Fruit fly (Drosophila melanogaster) whole organism, embryonic: Measurements from ENCODE around the gene CG1764.

Source experiments
- BtbVII ChIP-seq: fragments of 200-800 bp; sonication (Bioruptor generic); optimal IDR thresholded peaks from 3 replicates; lab custom pipeline; 2017; ENCODE audit warnings: missing biosample characterization, mild to moderate bottlenecking, missing genetic modification characterization
- CG10431 ChIP-seq: fragments of 200-800 bp; sonication (Bioruptor generic); optimal IDR thresholded peaks from 3 replicates; lab custom pipeline; 2018; ENCODE audit warnings: missing biosample characterization, mild to moderate bottlenecking, missing genetic modification characterization
- CG10462 ChIP-seq: fragments of 200-800 bp; sonication (Bioruptor generic); optimal IDR thresholded peaks from 2 replicates; lab custom pipeline; 2016; ENCODE audit warnings: missing biosample characterization, missing genetic modification characterization
- CG11398 ChIP-seq: fragments of 200-800 bp; sonication (Bioruptor generic); optimal IDR thresholded peaks from 2 replicates; lab custom pipeline; 2016; ENCODE audit warnings: missing biosample characterization, missing genetic modification characterization
- CG11695 ChIP-seq: fragments of 200-800 bp; sonication (Bioruptor generic); IDR thresholded peaks from 3 replicates; pipeline ENCODE4 v1.3.6; 2022; ENCODE audit warnings: missing biosample characterization, missing genetic modification characterization
- CG12659 ChIP-seq: fragments of 200-800 bp; sonication (Bioruptor generic); optimal IDR thresholded peaks from 3 replicates; lab custom pipeline; 2017; ENCODE audit warnings: mild to moderate bottlenecking, missing biosample characterization, missing genetic modification reagents, missing genetic modification characterization
- CG13894 ChIP-seq: fragments of 200-800 bp; sonication (Bioruptor generic); optimal IDR thresholded peaks from 3 replicates; lab custom pipeline; 2018; ENCODE audit warnings: missing biosample characterization, mild to moderate bottlenecking, missing genetic modification characterization, moderate library complexity
- CG14710 ChIP-seq: fragments of 200-800 bp; sonication (Bioruptor generic); optimal IDR thresholded peaks from 3 replicates; lab custom pipeline; 2019; ENCODE audit warnings: missing biosample characterization, mild to moderate bottlenecking, missing genetic modification characterization, moderate library complexity
- CG14965 ChIP-seq: fragments of 200-800 bp; sonication (Bioruptor generic); optimal IDR thresholded peaks from 2 replicates; lab custom pipeline; 2016; ENCODE audit warnings: missing biosample characterization, missing genetic modification characterization, borderline replicate concordance
- CG18262 ChIP-seq: fragments of 200-800 bp; optimal IDR thresholded peaks from 3 replicates; lab custom pipeline; 2019; ENCODE audit warnings: missing biosample characterization, mild to moderate bottlenecking, missing genetic modification characterization, moderate library complexity
- CG2678 ChIP-seq: fragments of 200-800 bp; sonication (Bioruptor generic); optimal IDR thresholded peaks from 3 replicates; lab custom pipeline; 2019; ENCODE audit warnings: missing biosample characterization, mild to moderate bottlenecking, missing genetic modification characterization, moderate library complexity
- CG3281 ChIP-seq: fragments of 200-800 bp; sonication (Bioruptor generic); optimal IDR thresholded peaks from 3 replicates; lab custom pipeline; 2017; ENCODE audit warnings: missing biosample characterization, mild to moderate bottlenecking, missing genetic modification characterization
- CG34376 ChIP-seq: fragments of 200-800 bp; sonication (Bioruptor generic); optimal IDR thresholded peaks from 2 replicates; lab custom pipeline; 2018; ENCODE audit warnings: missing biosample characterization, mild to moderate bottlenecking, missing genetic modification characterization
- CG42726 ChIP-seq: fragments of 200-800 bp; sonication (Bioruptor generic); IDR thresholded peaks from 2 replicates; pipeline ENCODE4 v1.3.6; 2022; ENCODE audit warnings: missing biosample characterization, missing genetic modification characterization; ENCODE audit not compliant: partially characterized antibody
- CG4282 ChIP-seq: fragments of 200-800 bp; sonication (Bioruptor generic); optimal IDR thresholded peaks from 2 replicates; lab custom pipeline; 2016; ENCODE audit warnings: missing biosample characterization, missing genetic modification characterization
- CG4424 ChIP-seq: fragments of 200-800 bp; sonication (Bioruptor generic); optimal IDR thresholded peaks from 3 replicates; lab custom pipeline; 2016; ENCODE audit warnings: missing biosample characterization, missing genetic modification characterization
- CG6689 ChIP-seq: fragments of 200-800 bp; sonication (Bioruptor generic); IDR thresholded peaks from 2 replicates; pipeline ENCODE4 v1.3.6; 2022; ENCODE audit warnings: missing biosample characterization, missing genetic modification characterization
- CG8478 ChIP-seq: fragments of >200 bp; optimal IDR thresholded peaks from 2 replicates; lab custom pipeline; 2018
- Deaf1 ChIP-seq: fragments of 200-800 bp; optimal IDR thresholded peaks from 3 replicates; lab custom pipeline; 2019; ENCODE audit warnings: missing biosample characterization, mild to moderate bottlenecking, missing genetic modification characterization, moderate library complexity
- Dp ChIP-seq: fragments of 200-800 bp; sonication (Bioruptor generic); optimal IDR thresholded peaks from 2 replicates; lab custom pipeline; 2018; ENCODE audit warnings: missing biosample characterization, mild to moderate bottlenecking, missing genetic modification characterization, moderate library complexity
- Hmr ChIP-seq: fragments of 200-800 bp; sonication (Bioruptor generic); optimal IDR thresholded peaks from 3 replicates; lab custom pipeline; 2017; ENCODE audit warnings: mild to moderate bottlenecking, missing biosample characterization, missing genetic modification reagents, missing genetic modification characterization
- Hr3 ChIP-seq: fragments of 200-800 bp; sonication (Bioruptor generic); optimal IDR thresholded peaks from 3 replicates; lab custom pipeline; 2016; ENCODE audit warnings: missing biosample characterization, missing genetic modification characterization
- Jarid2 ChIP-seq: fragments of 200-800 bp; sonication (Bioruptor generic); optimal IDR thresholded peaks from 3 replicates; lab custom pipeline; 2017; ENCODE audit warnings: mild to moderate bottlenecking, missing biosample characterization, missing genetic modification reagents, missing genetic modification characterization
- Lpt ChIP-seq: fragments of >200 bp; optimal IDR thresholded peaks from 2 replicates; lab custom pipeline; 2018; ENCODE audit warnings: missing biosample characterization, missing genetic modification characterization
- MBD-R2 ChIP-seq: fragments of 200-800 bp; sonication (Bioruptor generic); IDR thresholded peaks from 2 replicates; pipeline ENCODE4 v1.3.6; 2022; ENCODE audit warnings: missing biosample characterization, missing genetic modification characterization
- Med ChIP-seq: fragments of 200-800 bp; sonication (Bioruptor generic); peaks from one replicate; lab custom pipeline; 2016; ENCODE audit warnings: missing biosample characterization, missing genetic modification characterization, mild to moderate bottlenecking, inconsistent platforms, moderate library complexity
- NFAT ChIP-seq: fragments of 200-800 bp; sonication (Bioruptor generic); IDR thresholded peaks from 2 replicates; pipeline ENCODE4 v1.3.6; 2022; ENCODE audit warnings: missing biosample characterization, missing genetic modification characterization
- PHDP ChIP-seq: fragments of 200-800 bp; sonication (Bioruptor generic); optimal IDR thresholded peaks from 3 replicates; lab custom pipeline; 2018; ENCODE audit warnings: missing biosample characterization, mild to moderate bottlenecking, missing genetic modification characterization, moderate library complexity
- Sry-β ChIP-seq: fragments of 200-800 bp; sonication (Bioruptor generic); optimal IDR thresholded peaks from 2 replicates; lab custom pipeline; 2018; ENCODE audit warnings: missing biosample characterization, mild to moderate bottlenecking, missing genetic modification characterization, moderate library complexity
- Trl ChIP-seq, 3 experiments: fragments of >200 bp in 2 of 3; fragments of 200-800 bp in 1 of 3; sonication (Bioruptor generic) in 1 of 3; optimal IDR thresholded peaks; 2 replicates in 1 of 3; 3 replicates in 2 of 3; lab custom pipeline; 2016 to 2017; ENCODE audit warnings: missing biosample characterization in 1 of 3, missing genetic modification characterization in 1 of 3
- Vsx1 ChIP-seq: fragments of 200-800 bp; sonication (Bioruptor generic); optimal IDR thresholded peaks from 2 replicates; lab custom pipeline; 2017; ENCODE audit warnings: missing biosample characterization, mild to moderate bottlenecking, missing genetic modification characterization, missing genetic modification reagents
- Xrp1 ChIP-seq: fragments of 200-800 bp; sonication (Bioruptor generic); IDR thresholded peaks from 2 replicates; pipeline ENCODE4 v1.3.6; 2022; ENCODE audit warnings: missing biosample characterization, missing genetic modification characterization
- bab2 ChIP-seq: fragments of 200-800 bp; sonication (Bioruptor generic); optimal IDR thresholded peaks from 2 replicates; lab custom pipeline; 2016; ENCODE audit warnings: missing biosample characterization, missing genetic modification characterization
- danr ChIP-seq: fragments of 200-800 bp; sonication (Bioruptor generic); IDR thresholded peaks from 2 replicates; pipeline ENCODE4 v1.3.6; 2022; ENCODE audit warnings: missing biosample characterization, missing genetic modification characterization
- exex ChIP-seq: fragments of 200-800 bp; sonication (Bioruptor generic); optimal IDR thresholded peaks from 4 replicates; lab custom pipeline; 2018; ENCODE audit warnings: missing biosample characterization, mild to moderate bottlenecking, missing genetic modification characterization, moderate library complexity
- fd3F ChIP-seq: fragments of 200-800 bp; sonication (Bioruptor generic); optimal IDR thresholded peaks from 2 replicates; lab custom pipeline; 2018; ENCODE audit warnings: missing biosample characterization, mild to moderate bottlenecking, missing genetic modification characterization, moderate library complexity
- gem ChIP-seq: fragments of 200-800 bp; sonication (Bioruptor generic); optimal IDR thresholded peaks from 2 replicates; lab custom pipeline; 2019; ENCODE audit warnings: missing biosample characterization, mild to moderate bottlenecking, missing genetic modification characterization, moderate library complexity
- grn ChIP-seq: fragments of 200-800 bp; sonication (Bioruptor generic); optimal IDR thresholded peaks from 3 replicates; lab custom pipeline; 2017; ENCODE audit warnings: missing biosample characterization, missing genetic modification characterization
- gro ChIP-seq: fragments of 200-800 bp; sonication (Bioruptor generic); optimal IDR thresholded peaks from 2 replicates; lab custom pipeline; 2016; ENCODE audit warnings: missing biosample characterization, missing genetic modification characterization
- lab ChIP-seq: fragments of 200-800 bp; sonication (Bioruptor generic); optimal IDR thresholded peaks from 3 replicates; lab custom pipeline; 2017; ENCODE audit warnings: missing biosample characterization, missing genetic modification characterization, mild to moderate bottlenecking, moderate library complexity, missing genetic modification reagents
- lbe ChIP-seq: fragments of 200-800 bp; sonication (Bioruptor generic); optimal IDR thresholded peaks from 2 replicates; lab custom pipeline; 2016; ENCODE audit warnings: missing biosample characterization, mild to moderate bottlenecking, missing genetic modification characterization
- maf-S ChIP-seq: fragments of 200-800 bp; sonication (Bioruptor generic); optimal IDR thresholded peaks from 2 replicates; lab custom pipeline; 2016; ENCODE audit warnings: missing biosample characterization, missing genetic modification characterization
- mirr ChIP-seq: fragments of 200-800 bp; sonication (Bioruptor generic); optimal IDR thresholded peaks from 3 replicates; lab custom pipeline; 2018; ENCODE audit warnings: missing biosample characterization, mild to moderate bottlenecking, missing genetic modification characterization
- nau ChIP-seq: fragments of 200-800 bp; sonication (Bioruptor generic); optimal IDR thresholded peaks from 3 replicates; lab custom pipeline; 2017; ENCODE audit warnings: missing biosample characterization, mild to moderate bottlenecking, missing genetic modification characterization, missing genetic modification reagents
- onecut ChIP-seq: fragments of 200-800 bp; sonication (Bioruptor generic); IDR thresholded peaks from 2 replicates; pipeline ENCODE4 v1.3.6; 2022; ENCODE audit warnings: missing biosample characterization, missing genetic modification characterization
- org-1 ChIP-seq: fragments of 200-800 bp; sonication (Bioruptor generic); optimal IDR thresholded peaks from 2 replicates; lab custom pipeline; 2017; ENCODE audit warnings: missing biosample characterization, missing genetic modification characterization
- rib ChIP-seq: fragments of 200-800 bp; sonication (Bioruptor generic); IDR thresholded peaks from 2 replicates; pipeline ENCODE4 v1.3.6; 2022; ENCODE audit warnings: missing biosample characterization, missing genetic modification characterization
- sens ChIP-seq: fragments of 200-800 bp; sonication (Bioruptor generic); peaks from one replicate; lab custom pipeline; 2016; ENCODE audit warnings: missing biosample characterization, missing genetic modification characterization
- sug ChIP-seq: fragments of 200-800 bp; optimal IDR thresholded peaks from 2 replicates; lab custom pipeline; 2019; ENCODE audit warnings: missing biosample characterization, mild to moderate bottlenecking, missing genetic modification characterization, moderate library complexity
- tap ChIP-seq: fragments of 200-800 bp; optimal IDR thresholded peaks from 3 replicates; lab custom pipeline; 2019; ENCODE audit warnings: missing biosample characterization, mild to moderate bottlenecking, missing genetic modification characterization, moderate library complexity
- z ChIP-seq: fragments of 200-800 bp; sonication (Bioruptor generic); IDR thresholded peaks from 3 replicates; pipeline ENCODE4 v1.3.6; 2022; ENCODE audit warnings: missing biosample characterization, missing genetic modification characterization

The CG1764 gene

dm6 chrX:13256967-13257366, 45.2 kb downstream of the CG1764 start (continued):
- TF ChIP-seq Xrp1 (GFP tag; lab: Robert Waterston, UW) (peak; percentile 15; the same call in 1 of the 2 replicates), sug (tag; lab: Kevin White, UChicago) (peak; percentile 33), CG14965 (GFP tag; lab: Kevin White, UChicago) (no peak), CG18262 (tag; lab: Kevin White, UChicago) (peak; percentile 15), gem (tag; lab: Kevin White, UChicago) (no peak), Deaf1 (tag; lab: Kevin White, UChicago) (peak; percentile 53), gro (GFP tag; lab: Kevin White, UChicago) (no peak), org-1 (GFP tag; lab: Kevin White, UChicago) (no peak), Hmr (peak; percentile 35), CG10431 (no peak), tap (tag; lab: Kevin White, UChicago) (no peak), CG6689 (GFP tag; lab: Robert Waterston, UW) (no peak), z (GFP tag; lab: Robert Waterston, UW) (0 out of 3 replicates have a peak, but pooled peaks have one; percentile 55), bab2 (GFP tag; lab: Kevin White, UChicago) (no peak), rib (GFP tag; lab: Robert Waterston, UW) (0 out of 2 replicates have a peak, but pooled peaks have one; percentile 22), CG8478 (lab: Kevin White, UChicago) (no peak), Hr3 (no peak), MBD-R2 (GFP tag; lab: Robert Waterston, UW) (peak; percentile 55), Trl (optimal IDR thresholded peaks at IDR 0.05; lab: Kevin White, UChicago) (no peak), Trl (GFP tag; optimal IDR thresholded peaks at IDR 0.05; lab: Kevin White, UChicago) (peak; percentile 15), Jarid2 (peak; percentile 93), CG4424 (GFP tag; lab: Kevin White, UChicago) (no peak), fd3F (no peak), CG42726 (GFP tag; lab: Robert Waterston, UW) (0 out of 2 replicates have a peak, but pooled peaks have one; percentile 18), onecut (0 out of 2 replicates have a peak, but pooled peaks have one; percentile 14), Dp (GFP tag; lab: Kevin White, UChicago) (peak; percentile 41), danr (no peak)

DNA sequence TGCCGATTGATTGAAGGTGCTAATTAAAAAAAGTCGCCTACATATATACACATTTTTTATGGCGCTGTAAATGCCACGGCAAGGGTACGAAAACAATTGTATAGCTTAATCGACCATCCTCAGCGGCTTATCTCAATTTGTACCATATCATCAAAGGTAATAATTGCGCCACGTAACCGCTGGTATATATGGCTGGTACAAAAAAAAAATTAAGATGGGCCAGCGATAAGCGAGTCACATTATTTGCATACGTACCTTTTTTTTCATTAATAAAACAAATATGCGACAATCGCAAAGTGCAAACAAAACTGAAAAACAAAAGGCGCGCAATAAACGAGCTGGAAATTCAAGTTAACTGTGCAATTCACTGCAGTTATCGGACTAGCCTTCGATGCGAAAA, 47.8 kb downstream of the CG1764 start:
- TF ChIP-seq grn = peak; percentile 20
- no peak for TF ChIP-seq maf-S
- peak; percentile 9 for TF ChIP-seq lab (GFP tag; lab: Kevin White, UChicago)
- TF ChIP-seq CG4282 (GFP tag; lab: Kevin White, UChicago) = no peak
- no peak for TF ChIP-seq BtbVII (GFP tag; lab: Kevin White, UChicago)
- no peak for TF ChIP-seq NFAT (GFP tag; lab: Robert Waterston, UW)
- peak; percentile 39 for TF ChIP-seq Vsx1 (GFP tag; lab: Kevin White, UChicago)
- 0 out of 3 replicates have a peak, but pooled peaks have one; percentile 30 for TF ChIP-seq CG11695
- TF ChIP-seq nau (GFP tag; lab: Kevin White, UChicago) = peak; percentile 19
- TF ChIP-seq CG3281 (GFP tag; lab: Kevin White, UChicago) = peak; percentile 20
- TF ChIP-seq CG11398 (GFP tag; lab: Kevin White, UChicago) = no peak
- TF ChIP-seq lbe (GFP tag; lab: Kevin White, UChicago) = peak; percentile 51
- peak; percentile 81 for TF ChIP-seq exex (tag; lab: Kevin White, UChicago)
- no peak for TF ChIP-seq Lpt (GFP tag; lab: Kevin White, UChicago)
- TF ChIP-seq CG34376 (GFP tag; lab: Kevin White, UChicago) = peak; percentile 43
- TF ChIP-seq mirr (GFP tag; lab: Kevin White, UChicago) = peak; percentile 8
- peak; percentile 7 for TF ChIP-seq CG12659
- peak; percentile 23 for TF ChIP-seq PHDP (tag; lab: Kevin White, UChicago)
- peak; percentile 47 for TF ChIP-seq sug (tag; lab: Kevin White, UChicago)
- TF ChIP-seq Med (GFP tag; lab: Kevin White, UChicago) = peak; percentile 57
- peak; percentile 39 for TF ChIP-seq CG2678 (tag; lab: Kevin White, UChicago)
- no peak for TF ChIP-seq Sry-β (GFP tag; lab: Kevin White, UChicago)
- TF ChIP-seq CG13894 (tag; lab: Kevin White, UChicago) = peak; percentile 12
- peak; percentile 6 for TF ChIP-seq sens (GFP tag; lab: Kevin White, UChicago)
- no peak for TF ChIP-seq CG14710 (tag; lab: Kevin White, UChicago)
- TF ChIP-seq CG10462 = peak; percentile 3
